Fruit fly (Drosophila melanogaster): ENCODE data around the gene CG15142.

DNA sequence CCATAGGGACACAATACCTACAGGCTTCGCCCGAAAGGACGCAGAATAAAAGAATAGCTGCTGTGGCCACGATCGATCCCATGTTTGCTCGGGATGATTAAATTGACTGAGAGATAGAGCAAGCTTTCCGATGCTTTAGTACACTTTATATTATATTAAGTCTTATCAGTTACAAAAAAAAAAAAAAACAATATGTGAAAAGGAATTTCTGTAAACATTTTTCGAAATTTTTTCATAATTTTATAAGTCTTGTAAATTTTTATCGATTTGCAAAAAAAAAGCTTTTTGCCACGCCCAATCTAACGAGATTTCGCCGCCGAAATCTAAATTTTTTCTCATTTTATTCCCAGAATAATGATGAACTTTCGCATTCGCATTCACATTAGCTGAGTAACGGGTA, 40.7 kb downstream of the CG15142 start, which contains the start of gene CG18563:
- TF ChIP-seq CG8478 (optimal IDR thresholded peaks at IDR 0.05), result no peak
- no peak for TF ChIP-seq EcR (GFP tag; optimal IDR thresholded peaks at IDR 0.05)
- TF ChIP-seq pan (optimal IDR thresholded peaks at IDR 0.05), result no peak
- no peak for TF ChIP-seq psq (optimal IDR thresholded peaks at IDR 0.05)
- TF ChIP-seq Dll (optimal IDR thresholded peaks at IDR 0.05), result no peak
- no peak for TF ChIP-seq usp (GFP tag; optimal IDR thresholded peaks at IDR 0.05)

All from whole organism.